Fruit fly (Drosophila melanogaster) whole organism, embryonic: ENCODE measurements around the gene CIA30.

ENCODE experiments used
- Atf-2 ChIP-seq: fragments of 200-800 bp; sonication (Bioruptor generic); optimal IDR thresholded peaks from 2 replicates; lab custom pipeline; 2016; ENCODE audit warnings: missing biosample characterization, missing genetic modification characterization
- CG10366 ChIP-seq: fragments of 200-800 bp; sonication (Bioruptor generic); IDR thresholded peaks from 2 replicates; pipeline ENCODE4 v1.3.6; 2022; ENCODE audit warnings: missing biosample characterization, missing genetic modification characterization
- CG10959 ChIP-seq: fragments of 200-800 bp; sonication (Bioruptor generic); IDR thresholded peaks from 2 replicates; pipeline ENCODE4 v1.3.6; 2022; ENCODE audit warnings: missing biosample characterization, missing genetic modification characterization
- CG11695 ChIP-seq: fragments of 200-800 bp; sonication (Bioruptor generic); IDR thresholded peaks from 3 replicates; pipeline ENCODE4 v1.3.6; 2022; ENCODE audit warnings: missing biosample characterization, missing genetic modification characterization
- CG11696 ChIP-seq: fragments of 200-800 bp; sonication (Bioruptor generic); IDR thresholded peaks from 2 replicates; pipeline ENCODE4 v1.3.6; 2022; ENCODE audit warnings: missing biosample characterization, missing genetic modification characterization
- CG12391 ChIP-seq: fragments of 200-800 bp; sonication (Bioruptor generic); optimal IDR thresholded peaks from 3 replicates; lab custom pipeline; 2018; ENCODE audit warnings: missing biosample characterization, mild to moderate bottlenecking, missing genetic modification characterization, moderate library complexity
- CG14441 ChIP-seq: fragments of 200-800 bp; sonication (Bioruptor generic); IDR thresholded peaks from 2 replicates; pipeline ENCODE4 v1.3.6; 2022; ENCODE audit warnings: missing biosample characterization, missing genetic modification characterization
- CG14667 ChIP-seq: fragments of 200-800 bp; sonication (Bioruptor generic); IDR thresholded peaks from 2 replicates; pipeline ENCODE4 v1.3.6; 2022; ENCODE audit warnings: missing biosample characterization, missing genetic modification characterization
- CG1529 ChIP-seq: fragments of 200-800 bp; sonication (Bioruptor generic); optimal IDR thresholded peaks from 3 replicates; lab custom pipeline; 2018; ENCODE audit warnings: missing biosample characterization, missing genetic modification characterization
- CG16779 ChIP-seq: fragments of 200-800 bp; sonication (Bioruptor generic); IDR thresholded peaks from 2 replicates; pipeline ENCODE4 v1.3.6; 2022; ENCODE audit warnings: missing biosample characterization, missing genetic modification characterization
- CG17186 ChIP-seq: fragments of 200-800 bp; sonication (Bioruptor generic); optimal IDR thresholded peaks from 3 replicates; lab custom pipeline; 2017; ENCODE audit warnings: missing biosample characterization, missing genetic modification reagents, missing genetic modification characterization
- CG17361 ChIP-seq: fragments of 200-800 bp; sonication (Bioruptor generic); IDR thresholded peaks from 3 replicates; pipeline ENCODE4 v1.3.6; 2022; ENCODE audit warnings: missing biosample characterization, missing genetic modification characterization
- CG17568 ChIP-seq: fragments of 200-800 bp; sonication (Bioruptor generic); optimal IDR thresholded peaks from 2 replicates; lab custom pipeline; 2018; ENCODE audit warnings: missing biosample characterization, mild to moderate bottlenecking, missing genetic modification characterization, moderate library complexity
- CG2129 ChIP-seq: fragments of 200-800 bp; sonication (Bioruptor generic); IDR thresholded peaks from 2 replicates; pipeline ENCODE4 v1.3.6; 2022; ENCODE audit warnings: missing biosample characterization, missing genetic modification characterization; ENCODE audit not compliant: partially characterized antibody
- CG3838 ChIP-seq: fragments of 200-800 bp; sonication (Bioruptor generic); optimal IDR thresholded peaks from 3 replicates; lab custom pipeline; 2016; ENCODE audit warnings: missing biosample characterization, missing genetic modification characterization
- CG4328 ChIP-seq: fragments of 200-800 bp; sonication (Bioruptor generic); optimal IDR thresholded peaks from 3 replicates; lab custom pipeline; 2017; ENCODE audit warnings: missing biosample characterization, missing genetic modification reagents, missing genetic modification characterization
- CG4820 ChIP-seq: fragments of 200-800 bp; sonication (Bioruptor generic); optimal IDR thresholded peaks from 3 replicates; lab custom pipeline; 2016; ENCODE audit warnings: missing biosample characterization, missing genetic modification characterization
- CG7839 ChIP-seq: fragments of 200-800 bp; sonication (Bioruptor generic); optimal IDR thresholded peaks from 3 replicates; lab custom pipeline; 2018; ENCODE audit warnings: missing biosample characterization, mild to moderate bottlenecking, missing genetic modification characterization, moderate library complexity
- CG8388 ChIP-seq: fragments of 200-800 bp; sonication (Bioruptor generic); optimal IDR thresholded peaks from 2 replicates; lab custom pipeline; 2019; ENCODE audit warnings: missing biosample characterization, mild to moderate bottlenecking, missing genetic modification characterization, moderate library complexity
- CoRest ChIP-seq: fragments of 200-800 bp; sonication (Bioruptor generic); optimal IDR thresholded peaks from 3 replicates; lab custom pipeline; 2018; ENCODE audit warnings: missing biosample characterization, mild to moderate bottlenecking, missing genetic modification characterization, moderate library complexity
- Dbx ChIP-seq: fragments of 200-800 bp; sonication (Bioruptor generic); IDR thresholded peaks from 3 replicates; pipeline ENCODE4 v1.3.6; 2022; ENCODE audit warnings: missing biosample characterization, missing genetic modification characterization
- Drgx ChIP-seq: fragments of 200-800 bp; sonication (Bioruptor generic); IDR thresholded peaks from 2 replicates; pipeline ENCODE4 v1.3.6; 2022; ENCODE audit warnings: missing biosample characterization, missing genetic modification characterization
- Ets97D ChIP-seq: fragments of 200-800 bp; sonication (Bioruptor generic); optimal IDR thresholded peaks from 3 replicates; lab custom pipeline; 2016; ENCODE audit warnings: missing biosample characterization, missing genetic modification characterization
- Fer1 ChIP-seq: fragments of 200-800 bp; sonication (Bioruptor generic); optimal IDR thresholded peaks from 2 replicates; lab custom pipeline; 2017; ENCODE audit warnings: missing biosample characterization, mild to moderate bottlenecking, missing genetic modification characterization
- HLH4C ChIP-seq: fragments of 200-800 bp; sonication (Bioruptor generic); IDR thresholded peaks from 3 replicates; pipeline ENCODE4 v1.3.6; 2022; ENCODE audit warnings: missing biosample characterization, missing genetic modification characterization; ENCODE audit not compliant: partially characterized antibody
- Hr3 ChIP-seq: fragments of 200-800 bp; sonication (Bioruptor generic); optimal IDR thresholded peaks from 3 replicates; lab custom pipeline; 2016; ENCODE audit warnings: missing biosample characterization, missing genetic modification characterization
- MESR4 ChIP-seq: fragments of 200-800 bp; sonication (Bioruptor generic); optimal IDR thresholded peaks from 2 replicates; lab custom pipeline; 2018; ENCODE audit warnings: missing biosample characterization, mild to moderate bottlenecking, missing genetic modification characterization, moderate library complexity
- Myb ChIP-seq: fragments of 200-800 bp; sonication (Bioruptor generic); optimal IDR thresholded peaks from 2 replicates; lab custom pipeline; 2016; ENCODE audit warnings: missing biosample characterization, missing genetic modification characterization
- Six4 ChIP-seq: fragments of 200-800 bp; sonication (Bioruptor generic); optimal IDR thresholded peaks from 2 replicates; lab custom pipeline; 2016; ENCODE audit warnings: missing biosample characterization, missing genetic modification characterization
- Spps ChIP-seq: fragments of 200-800 bp; sonication (Bioruptor generic); optimal IDR thresholded peaks from 2 replicates; lab custom pipeline; 2018; ENCODE audit warnings: missing biosample characterization, mild to moderate bottlenecking, missing genetic modification characterization
- Xbp1 ChIP-seq: fragments of 200-800 bp; sonication (Bioruptor generic); optimal IDR thresholded peaks from 3 replicates; lab custom pipeline; 2016; ENCODE audit warnings: missing biosample characterization, mild to moderate bottlenecking, missing genetic modification characterization
- ac ChIP-seq: fragments of 200-800 bp; sonication (Bioruptor generic); optimal IDR thresholded peaks from 3 replicates; lab custom pipeline; 2017; ENCODE audit warnings: missing biosample characterization, mild to moderate bottlenecking, missing genetic modification characterization
- bcd ChIP-seq: fragments of 200-800 bp; sonication (Bioruptor generic); optimal IDR thresholded peaks from 2 replicates; lab custom pipeline; 2017; ENCODE audit warnings: missing biosample characterization, mild to moderate bottlenecking, missing genetic modification characterization
- bigmax ChIP-seq: fragments of 200-800 bp; sonication (Bioruptor generic); optimal IDR thresholded peaks from 2 replicates; lab custom pipeline; 2018; ENCODE audit warnings: missing biosample characterization, mild to moderate bottlenecking, missing genetic modification characterization
- chm ChIP-seq: fragments of 200-800 bp; sonication (Bioruptor generic); IDR thresholded peaks from 2 replicates; pipeline ENCODE4 v1.3.6; 2022; ENCODE audit warnings: missing biosample characterization, missing genetic modification characterization
- chn ChIP-seq: fragments of 200-800 bp; sonication (Bioruptor generic); optimal IDR thresholded peaks from 2 replicates; lab custom pipeline; 2016; ENCODE audit warnings: missing biosample characterization, missing genetic modification characterization
- crc ChIP-seq: fragments of 200-800 bp; sonication (Bioruptor generic); optimal IDR thresholded peaks from 2 replicates; lab custom pipeline; 2016; ENCODE audit warnings: missing biosample characterization, missing genetic modification characterization
- fd102C ChIP-seq: fragments of 200-800 bp; sonication (Bioruptor generic); optimal IDR thresholded peaks from 2 replicates; lab custom pipeline; 2018; ENCODE audit warnings: missing biosample characterization, mild to moderate bottlenecking, missing genetic modification characterization, moderate library complexity
- fd64A ChIP-seq: fragments of 200-800 bp; sonication (Bioruptor generic); optimal IDR thresholded peaks from 3 replicates; lab custom pipeline; 2018; ENCODE audit warnings: missing biosample characterization, mild to moderate bottlenecking, missing genetic modification characterization
- gcm ChIP-seq: fragments of 200-800 bp; sonication (Bioruptor generic); optimal IDR thresholded peaks from 2 replicates; lab custom pipeline; 2019; ENCODE audit warnings: missing biosample characterization, mild to moderate bottlenecking, missing genetic modification characterization, moderate library complexity
- ind ChIP-seq: fragments of 200-800 bp; sonication (Bioruptor generic); optimal IDR thresholded peaks from 3 replicates; lab custom pipeline; 2016; ENCODE audit warnings: missing biosample characterization, missing genetic modification characterization
- nerfin-1 ChIP-seq: fragments of 200-800 bp; sonication (Bioruptor generic); optimal IDR thresholded peaks from 3 replicates; lab custom pipeline; 2019; ENCODE audit warnings: missing biosample characterization, mild to moderate bottlenecking, missing genetic modification characterization, moderate library complexity
- nerfin-2 ChIP-seq: fragments of 200-800 bp; sonication (Bioruptor generic); IDR thresholded peaks from 2 replicates; pipeline ENCODE4 v1.3.6; 2022; ENCODE audit warnings: missing biosample characterization, missing genetic modification characterization; ENCODE audit not compliant: partially characterized antibody
- pho ChIP-seq: fragments of 200-800 bp; sonication (Bioruptor generic); optimal IDR thresholded peaks from 2 replicates; lab custom pipeline; 2016; ENCODE audit warnings: missing biosample characterization, missing genetic modification characterization
- seq ChIP-seq: fragments of 200-800 bp; sonication (Bioruptor generic); IDR thresholded peaks from 2 replicates; pipeline ENCODE4 v1.3.6; 2022; ENCODE audit warnings: missing biosample characterization, missing genetic modification characterization
- slp2 ChIP-seq: fragments of 200-800 bp; sonication (Bioruptor generic); optimal IDR thresholded peaks from 2 replicates; lab custom pipeline; 2016; ENCODE audit warnings: missing biosample characterization, missing genetic modification characterization
- so ChIP-seq: fragments of 200-800 bp; sonication (Bioruptor generic); IDR thresholded peaks from 3 replicates; pipeline ENCODE4 v1.3.6; 2022; ENCODE audit warnings: missing biosample characterization, missing genetic modification characterization
- ssp ChIP-seq: fragments of 200-800 bp; sonication (Bioruptor generic); IDR thresholded peaks from 2 replicates; pipeline ENCODE4 v1.3.6; 2022; ENCODE audit warnings: missing biosample characterization, missing genetic modification characterization
- vfl ChIP-seq: fragments of 200-800 bp; sonication (Bioruptor generic); optimal IDR thresholded peaks from 2 replicates; lab custom pipeline; 2016; ENCODE audit warnings: missing biosample characterization, missing genetic modification characterization
- wek ChIP-seq: fragments of 200-800 bp; sonication (Bioruptor generic); optimal IDR thresholded peaks from 3 replicates; lab custom pipeline; 2018; ENCODE audit warnings: missing biosample characterization, mild to moderate bottlenecking, missing genetic modification characterization, moderate library complexity
- yki ChIP-seq: fragments of >200 bp; optimal IDR thresholded peaks from 3 replicates; lab custom pipeline; 2018

CIA30 gene

DNA sequence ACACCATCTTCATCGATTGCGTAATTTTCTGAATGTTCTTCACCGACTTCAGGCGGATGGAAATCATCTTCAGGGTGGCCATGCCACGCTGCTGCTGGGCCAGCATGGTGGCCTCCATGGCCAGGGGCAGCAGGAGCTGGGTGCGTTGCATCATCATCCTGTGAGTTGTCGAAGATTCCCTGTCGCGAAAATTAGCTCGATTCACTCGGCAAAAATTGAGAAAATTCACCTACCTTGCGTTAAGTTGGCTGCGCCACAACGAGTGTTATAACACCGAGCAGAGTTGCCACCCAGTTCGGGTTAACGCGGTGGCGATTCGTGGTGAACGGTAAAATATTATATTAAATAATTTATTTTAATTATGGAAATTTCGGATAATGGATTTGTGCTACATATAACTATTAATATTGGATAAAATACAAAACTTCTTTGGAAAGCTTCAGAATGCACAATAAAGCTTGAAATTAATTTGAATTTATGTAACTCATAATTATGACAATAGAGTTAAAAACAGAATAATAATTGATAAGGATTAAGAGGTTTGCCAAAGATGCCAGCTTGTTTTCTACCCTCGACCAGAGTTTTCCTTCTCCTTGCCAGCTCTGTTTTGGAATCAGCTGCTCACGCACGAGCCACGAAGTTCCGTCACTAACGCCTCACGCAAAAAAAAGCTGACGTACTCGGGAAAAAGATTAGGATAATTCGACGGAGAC lies 12.0 kb downstream of the CIA30 start, which contains the start of the genes ATPsyngamma and yata (continued):
- TF ChIP-seq CG16779: no peak
- no peak for TF ChIP-seq fd102C
- TF ChIP-seq HLH4C (GFP tag; lab: Robert Waterston, UW): peak; percentile 53; the same call in 1 of the 3 replicates
- TF ChIP-seq MESR4: peak; percentile 97
- no peak for TF ChIP-seq Drgx (GFP tag; lab: Robert Waterston, UW)
- peak; percentile 67 for TF ChIP-seq CG12391 (tag; lab: Kevin White, UChicago)
- no peak for TF ChIP-seq pho (GFP tag; lab: Kevin White, UChicago)
- no peak for TF ChIP-seq so (GFP tag; lab: Robert Waterston, UW)
- TF ChIP-seq crc (GFP tag; lab: Kevin White, UChicago): no peak
- TF ChIP-seq CG17361 (GFP tag; lab: Robert Waterston, UW): no peak; the same call in 2 of the 3 replicates
- no peak for TF ChIP-seq yki (lab: Kevin White, UChicago)
- TF ChIP-seq wek (GFP tag; lab: Kevin White, UChicago): no peak
- TF ChIP-seq Xbp1 (GFP tag; lab: Kevin White, UChicago): peak; percentile 14
- TF ChIP-seq vfl (GFP tag; lab: Kevin White, UChicago): no peak
- TF ChIP-seq CG11696 (GFP tag; lab: Robert Waterston, UW): no peak
- no peak for TF ChIP-seq slp2 (GFP tag; lab: Kevin White, UChicago)
- peak; percentile 56 for TF ChIP-seq CoRest (tag; lab: Kevin White, UChicago)
- no peak for TF ChIP-seq Myb (GFP tag; lab: Kevin White, UChicago)
- TF ChIP-seq seq: no peak
- TF ChIP-seq CG10959 (GFP tag; lab: Robert Waterston, UW): no peak
- TF ChIP-seq chm (GFP tag; lab: Robert Waterston, UW): no peak
- no peak for TF ChIP-seq fd64A (GFP tag; lab: Kevin White, UChicago)
- TF ChIP-seq CG4820: no peak
- no peak for TF ChIP-seq CG1529
- TF ChIP-seq CG8388: no peak
- no peak for TF ChIP-seq ac (GFP tag; lab: Kevin White, UChicago)
- TF ChIP-seq nerfin-2 (GFP tag; lab: Robert Waterston, UW): 0 out of 2 replicates have a peak, but pooled peaks have one; percentile 30
- TF ChIP-seq nerfin-1 (tag; lab: Kevin White, UChicago): no peak
- TF ChIP-seq CG2129 (GFP tag; lab: Robert Waterston, UW): no peak; the same call in 1 of the 2 replicates
- peak; percentile 66 for TF ChIP-seq bcd (GFP tag; lab: Kevin White, UChicago)
- TF ChIP-seq Dbx (GFP tag; lab: Robert Waterston, UW): no peak
- TF ChIP-seq CG14441: no peak
- no peak for TF ChIP-seq CG17568 (GFP tag; lab: Kevin White, UChicago)
- no peak for TF ChIP-seq bigmax (GFP tag; lab: Kevin White, UChicago)
- no peak for TF ChIP-seq Fer1 (GFP tag; lab: Kevin White, UChicago)
- TF ChIP-seq CG11695: no peak
- TF ChIP-seq Atf-2: no peak
- TF ChIP-seq gcm (GFP tag; lab: Kevin White, UChicago): no peak
- TF ChIP-seq Ets97D (GFP tag; lab: Kevin White, UChicago): peak; percentile 40
- TF ChIP-seq chn (GFP tag; lab: Kevin White, UChicago): no peak
- peak; percentile 5 for TF ChIP-seq CG17186 (GFP tag; lab: Kevin White, UChicago)
- no peak for TF ChIP-seq CG7839
- TF ChIP-seq Spps: no peak
- no peak for TF ChIP-seq CG14667
- TF ChIP-seq ssp (GFP tag; lab: Robert Waterston, UW): no peak
- no peak for TF ChIP-seq Hr3 (GFP tag; lab: Kevin White, UChicago)
- TF ChIP-seq ind (GFP tag; lab: Kevin White, UChicago): peak; percentile 36
- TF ChIP-seq CG10366 (GFP tag; lab: Robert Waterston, UW): peak; percentile 35; the same call in 1 of the 2 replicates
- TF ChIP-seq Six4: no peak
- TF ChIP-seq CG3838 (GFP tag; lab: Kevin White, UChicago): no peak
- peak; percentile 43 for TF ChIP-seq CG4328 (GFP tag; lab: Kevin White, UChicago)
